Worm (Caenorhabditis elegans) whole organism, L3 larva: ENCODE data around the gene F31F7.2.

Source experiments
- R02D3.7 ChIP-seq: fragments of 150-350 bp; optimal IDR thresholded peaks from 2 replicates; lab custom pipeline; 2014; ENCODE audit warnings: missing biosample characterization, missing genetic modification characterization
- ama-1 ChIP-seq: fragments of 150-350 bp; optimal IDR thresholded peaks from 2 replicates; lab custom pipeline; 2018
- ceh-28 ChIP-seq: fragments of 150-350 bp; optimal IDR thresholded peaks from 2 replicates; lab custom pipeline; 2014; ENCODE audit warnings: missing biosample characterization, missing genetic modification reagents, missing genetic modification characterization
- ceh-9 ChIP-seq: sonication (generic microtip); optimal IDR thresholded peaks from 2 replicates; lab custom pipeline; 2018; ENCODE audit warnings: missing biosample characterization, missing genetic modification characterization
- fkh-10 ChIP-seq: sonication (generic microtip); optimal IDR thresholded peaks from 2 replicates; lab custom pipeline; 2017; ENCODE audit warnings: missing biosample characterization, missing genetic modification reagents, missing genetic modification characterization
- fos-1 ChIP-seq: fragments of 150-350 bp; optimal IDR thresholded peaks from 2 replicates; lab custom pipeline; 2014; ENCODE audit warnings: missing biosample characterization, missing genetic modification characterization
- lin-39 ChIP-seq: fragments of 150-350 bp; optimal IDR thresholded peaks from 2 replicates; lab custom pipeline; 2018; ENCODE audit warnings: missing biosample characterization, missing genetic modification reagents, missing genetic modification characterization
- nfya-1 ChIP-seq: sonication (generic microtip); optimal IDR thresholded peaks from 2 replicates; lab custom pipeline; 2017; ENCODE audit warnings: missing genetic modification characterization, mild to moderate bottlenecking, missing compliant biosample characterization, antibody characterized with exemption, moderate library complexity; ENCODE audit not compliant: insufficient read depth
- pha-4 ChIP-seq: fragments of 150-350 bp; optimal IDR thresholded peaks from 2 replicates; lab custom pipeline; 2014; ENCODE audit warnings: missing biosample characterization, missing genetic modification reagents, missing genetic modification characterization
- snpc-4 ChIP-seq: fragments of 150-350 bp; optimal IDR thresholded peaks from 2 replicates; lab custom pipeline; 2014; ENCODE audit warnings: missing biosample characterization, missing genetic modification characterization
- unc-62 ChIP-seq: fragments of 150-350 bp; sonication (generic microtip); optimal IDR thresholded peaks from 4 replicates; lab custom pipeline; 2014; ENCODE audit warnings: missing biosample characterization, missing genetic modification reagents, missing genetic modification characterization
- ztf-11 ChIP-seq: fragments of 150-350 bp; optimal IDR thresholded peaks from 2 replicates; lab custom pipeline; 2014; ENCODE audit warnings: missing biosample characterization, missing genetic modification characterization
- ztf-4 ChIP-seq: fragments of 150-350 bp; optimal IDR thresholded peaks from 2 replicates; lab custom pipeline; 2014; ENCODE audit warnings: missing biosample characterization, missing genetic modification characterization

DNA sequence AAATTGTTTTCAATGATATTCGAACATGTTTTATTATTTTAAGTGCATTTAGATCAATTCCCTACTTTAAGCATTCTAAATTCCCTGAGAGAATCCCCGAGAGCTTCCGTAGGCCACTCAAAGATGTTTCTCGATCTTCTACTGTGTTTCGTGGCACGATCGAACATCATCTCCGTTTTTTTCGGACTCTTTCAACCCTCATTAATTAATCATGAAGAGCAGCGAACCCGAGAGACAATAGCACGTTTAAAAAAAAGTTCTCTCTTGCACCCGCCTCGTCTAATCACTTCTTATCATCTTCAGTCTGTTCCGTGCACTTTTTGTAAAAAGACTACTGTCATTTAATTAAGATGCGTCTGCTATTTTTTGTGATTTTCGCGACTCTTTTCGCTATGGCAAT is 18.0 kb downstream of the F31F7.2 start, which contains the start of gene K12B6.11:
- TF ChIP-seq snpc-4 (tag; lab: Kevin White, UChicago) (no peak), ztf-4 (no peak), fkh-10 (no peak), fos-1 (tag; lab: Kevin White, UChicago) (no peak), unc-62 (GFP tag; lab: Kevin White, UChicago) (no peak), ceh-9 (tag; lab: Kevin White, UChicago) (no peak), ztf-11 (tag; lab: Kevin White, UChicago) (no peak), lin-39 (tag; lab: Kevin White, UChicago) (no peak), nfya-1 (tag; lab: Kevin White, UChicago) (no peak), ama-1 (no peak), pha-4 (tag; lab: Kevin White, UChicago) (no peak), R02D3.7 (tag; lab: Kevin White, UChicago) (no peak), ceh-28 (no peak)
